Worm (Caenorhabditis elegans) whole organism, L1 larva: ENCODE results near the gene rom-2.

Source experiments
- C04F5.9 ChIP-seq: sonication (generic microtip); optimal IDR thresholded peaks from 2 replicates; lab custom pipeline; 2016; ENCODE audit warnings: missing genetic modification characterization, missing compliant biosample characterization
- F16B12.6 ChIP-seq: fragments of 150-350 bp; optimal IDR thresholded peaks from 2 replicates; lab custom pipeline; 2014; ENCODE audit warnings: missing biosample characterization, missing genetic modification characterization
- Y116A8C.19 ChIP-seq: sonication (generic microtip); optimal IDR thresholded peaks from 2 replicates; lab custom pipeline; 2016; ENCODE audit warnings: missing compliant biosample characterization, missing genetic modification characterization, borderline replicate concordance
- aha-1 ChIP-seq: fragments of 150-350 bp; optimal IDR thresholded peaks from 2 replicates; lab custom pipeline; 2014; ENCODE audit warnings: missing biosample characterization, missing genetic modification characterization
- aly-2 ChIP-seq: fragments of 150-350 bp; optimal IDR thresholded peaks from 2 replicates; lab custom pipeline; 2014; ENCODE audit warnings: missing biosample characterization, missing genetic modification characterization
- ama-1 ChIP-seq: fragments of 150-350 bp; optimal IDR thresholded peaks from 2 replicates; lab custom pipeline; 2014
- blmp-1 ChIP-seq: fragments of 150-350 bp; optimal IDR thresholded peaks from 2 replicates; lab custom pipeline; 2014; ENCODE audit warnings: missing biosample characterization, missing genetic modification characterization
- dpl-1 ChIP-seq, 3 experiments: fragments of 150-350 bp in 2 of 3; sonication (generic microtip) in 1 of 3; optimal IDR thresholded peaks; 2 replicates each; lab custom pipeline; 2014 to 2017; ENCODE audit warnings: missing biosample characterization in 3 of 3, missing genetic modification characterization in 3 of 3, missing genetic modification reagents in 3 of 3
- dsc-1 ChIP-seq: sonication (generic microtip); optimal IDR thresholded peaks from 2 replicates; lab custom pipeline; 2016; ENCODE audit warnings: mild to moderate bottlenecking, missing genetic modification characterization, missing compliant biosample characterization
- efl-1 ChIP-seq, 4 experiments: fragments of 150-350 bp; optimal IDR thresholded peaks in 3 of 4; peaks in 1 of 4; 1 replicate in 1 of 4; 2 replicates in 3 of 4; lab custom pipeline; 2014; ENCODE audit warnings: missing biosample characterization in 2 of 4, missing genetic modification characterization in 2 of 4, missing genetic modification reagents in 2 of 4
- efl-3 ChIP-seq: fragments of 200-800 bp; sonication (Bioruptor generic); optimal IDR thresholded peaks from 2 replicates; lab custom pipeline; 2018; ENCODE audit warnings: mild to moderate bottlenecking, missing genetic modification characterization, missing compliant biosample characterization
- egl-27 ChIP-seq, 2 experiments: fragments of 150-350 bp in 1 of 2; sonication (generic microtip); optimal IDR thresholded peaks; 3 replicates each; lab custom pipeline; 2017 to 2018; ENCODE audit warnings: missing biosample characterization in 2 of 2, missing genetic modification characterization in 2 of 2, missing genetic modification reagents in 2 of 2
- elt-2 ChIP-seq: sonication (generic microtip); optimal IDR thresholded peaks from 2 replicates; lab custom pipeline; 2016; ENCODE audit warnings: missing genetic modification characterization, mild to moderate bottlenecking, inconsistent platforms, missing compliant biosample characterization, missing genetic modification reagents
- elt-3 ChIP-seq, 6 experiments: fragments of 150-350 bp in 1 of 6; sonication (generic microtip); optimal IDR thresholded peaks; 2 replicates each; lab custom pipeline; 2017 to 2018; ENCODE audit warnings: missing biosample characterization in 6 of 6, missing genetic modification characterization in 6 of 6, inconsistent platforms in 1 of 6
- fkh-10 ChIP-seq: sonication (generic microtip); optimal IDR thresholded peaks from 2 replicates; lab custom pipeline; 2017; ENCODE audit warnings: missing biosample characterization, missing genetic modification reagents, missing genetic modification characterization
- fkh-4 ChIP-seq: sonication (generic microtip); optimal IDR thresholded peaks from 2 replicates; lab custom pipeline; 2016; ENCODE audit warnings: missing compliant biosample characterization, missing genetic modification characterization, borderline replicate concordance
- fos-1 ChIP-seq: fragments of 150-350 bp; optimal IDR thresholded peaks from 2 replicates; lab custom pipeline; 2014; ENCODE audit warnings: missing biosample characterization, missing genetic modification characterization
- grh-1 ChIP-seq: fragments of 200-800 bp; sonication (Bioruptor generic); IDR thresholded peaks from 2 replicates; pipeline ENCODE4 v1.3.6; 2022; ENCODE audit warnings: missing genetic modification reagents, missing genetic modification characterization, missing compliant biosample characterization
- hpl-2 ChIP-seq: fragments of 150-350 bp; optimal IDR thresholded peaks from 2 replicates; lab custom pipeline; 2014; ENCODE audit warnings: missing biosample characterization, missing genetic modification reagents, missing genetic modification characterization
- lin-13 ChIP-seq: fragments of 150-350 bp; optimal IDR thresholded peaks from 2 replicates; lab custom pipeline; 2014; ENCODE audit warnings: missing biosample characterization, missing genetic modification reagents, missing genetic modification characterization
- lin-15B ChIP-seq: fragments of 150-350 bp; sonication (generic microtip); optimal IDR thresholded peaks from 3 replicates; lab custom pipeline; 2014; ENCODE audit warnings: missing biosample characterization, missing genetic modification characterization
- lin-39 ChIP-seq: fragments of 150-350 bp; optimal IDR thresholded peaks from 2 replicates; lab custom pipeline; 2014; ENCODE audit warnings: missing biosample characterization, missing genetic modification reagents, missing genetic modification characterization
- mdl-1 ChIP-seq, 2 experiments: fragments of 150-350 bp; optimal IDR thresholded peaks; 2 replicates each; lab custom pipeline; 2014 to 2017; ENCODE audit warnings: missing biosample characterization in 2 of 2, missing genetic modification characterization in 2 of 2, inconsistent platforms in 1 of 2
- mef-2 ChIP-seq: fragments of 150-350 bp; optimal IDR thresholded peaks from 2 replicates; lab custom pipeline; 2014; ENCODE audit warnings: missing biosample characterization, missing genetic modification characterization
- mep-1 ChIP-seq: fragments of 150-350 bp; optimal IDR thresholded peaks from 2 replicates; lab custom pipeline; 2014; ENCODE audit warnings: missing biosample characterization, missing genetic modification characterization
- nhr-11 ChIP-seq: fragments of 150-350 bp; optimal IDR thresholded peaks from 2 replicates; lab custom pipeline; 2014; ENCODE audit warnings: missing biosample characterization, missing genetic modification characterization
- nhr-12 ChIP-seq: sonication (generic microtip); optimal IDR thresholded peaks from 2 replicates; lab custom pipeline; 2017; ENCODE audit warnings: missing biosample characterization, missing genetic modification characterization
- nhr-20 ChIP-seq: sonication (generic microtip); optimal IDR thresholded peaks from 2 replicates; lab custom pipeline; 2016; ENCODE audit warnings: mild to moderate bottlenecking, missing genetic modification characterization, missing compliant biosample characterization
- nhr-28 ChIP-seq: fragments of 150-350 bp; optimal IDR thresholded peaks from 2 replicates; lab custom pipeline; 2014; ENCODE audit warnings: missing biosample characterization, missing genetic modification characterization
- nhr-71 ChIP-seq: sonication (generic microtip); optimal IDR thresholded peaks from 2 replicates; lab custom pipeline; 2016; ENCODE audit warnings: mild to moderate bottlenecking, missing genetic modification characterization, moderate library complexity, missing compliant biosample characterization
- nhr-76 ChIP-seq: sonication (generic microtip); optimal IDR thresholded peaks from 2 replicates; lab custom pipeline; 2017; ENCODE audit warnings: missing biosample characterization, missing genetic modification characterization
- nhr-84 ChIP-seq: sonication (generic microtip); optimal IDR thresholded peaks from 2 replicates; lab custom pipeline; 2017; ENCODE audit warnings: missing biosample characterization, missing genetic modification characterization
- nhr-90 ChIP-seq: sonication (generic microtip); optimal IDR thresholded peaks from 2 replicates; lab custom pipeline; 2016; ENCODE audit warnings: mild to moderate bottlenecking, missing genetic modification characterization, missing compliant biosample characterization; ENCODE audit not compliant: poor library complexity
- pax-3 ChIP-seq: fragments of 200-800 bp; sonication (Bioruptor generic); optimal IDR thresholded peaks from 2 replicates; lab custom pipeline; 2018; ENCODE audit warnings: mild to moderate bottlenecking, missing genetic modification characterization, moderate library complexity, missing compliant biosample characterization
- pqm-1 ChIP-seq: sonication (generic microtip); optimal IDR thresholded peaks from 3 replicates; lab custom pipeline; 2017; ENCODE audit warnings: missing biosample characterization, missing genetic modification characterization
- skn-1 ChIP-seq: fragments of 150-350 bp; optimal IDR thresholded peaks from 2 replicates; lab custom pipeline; 2014; ENCODE audit warnings: missing biosample characterization, missing genetic modification characterization
- snpc-4 ChIP-seq: fragments of 150-350 bp; optimal IDR thresholded peaks from 2 replicates; lab custom pipeline; 2014; ENCODE audit warnings: missing biosample characterization, missing genetic modification characterization
- snu-23 ChIP-seq: sonication (generic microtip); optimal IDR thresholded peaks from 2 replicates; lab custom pipeline; 2016; ENCODE audit warnings: missing genetic modification characterization, missing compliant biosample characterization
- swsn-7 ChIP-seq: sonication (generic microtip); optimal IDR thresholded peaks from 2 replicates; lab custom pipeline; 2016; ENCODE audit warnings: missing genetic modification characterization, missing compliant biosample characterization
- tbx-2 ChIP-seq: sonication (generic microtip); optimal IDR thresholded peaks from 2 replicates; lab custom pipeline; 2016; ENCODE audit warnings: missing genetic modification characterization, missing compliant biosample characterization
- tlp-1 ChIP-seq: fragments of 150-350 bp; optimal IDR thresholded peaks from 2 replicates; lab custom pipeline; 2014; ENCODE audit warnings: missing biosample characterization, missing genetic modification characterization
- unc-86 ChIP-seq: sonication (generic microtip); optimal IDR thresholded peaks from 2 replicates; lab custom pipeline; 2016; ENCODE audit warnings: missing genetic modification characterization, missing compliant biosample characterization
- zag-1 ChIP-seq: fragments of 150-350 bp; optimal IDR thresholded peaks from 2 replicates; lab custom pipeline; 2014; ENCODE audit warnings: missing biosample characterization, missing genetic modification characterization
- zip-4 ChIP-seq: fragments of 200-800 bp; sonication (Bioruptor generic); optimal IDR thresholded peaks from 2 replicates; lab custom pipeline; 2018; ENCODE audit warnings: mild to moderate bottlenecking, missing genetic modification characterization, moderate library complexity, missing compliant biosample characterization
- ztf-11 ChIP-seq, 2 experiments: sonication (generic microtip); optimal IDR thresholded peaks; 2 replicates each; lab custom pipeline; 2016 to 2017; ENCODE audit warnings: missing genetic modification characterization in 2 of 2, missing biosample characterization in 1 of 2, missing compliant biosample characterization in 1 of 2
- ztf-4 ChIP-seq: fragments of 150-350 bp; optimal IDR thresholded peaks from 2 replicates; lab custom pipeline; 2014; ENCODE audit warnings: missing biosample characterization, missing genetic modification characterization

rom-2 gene

ce11 chrIII:9617599-9618262 lies 22.3 kb upstream of the rom-2 start (continued):
- TF ChIP-seq unc-86 (tag; lab: Kevin White, UChicago) (no peak), nhr-28 (tag; lab: Kevin White, UChicago) (no peak), mep-1 (tag; lab: Kevin White, UChicago) (peak; percentile 17), efl-3 (no peak), zag-1 (tag; lab: Kevin White, UChicago) (no peak), nhr-12 (tag; lab: Kevin White, UChicago) (no peak), tbx-2 (tag; lab: Kevin White, UChicago) (no peak), aha-1 (no peak), mdl-1 (tag; optimal IDR thresholded peaks at IDR 0.05; lab: Kevin White, UChicago) (no peak), pqm-1 (no peak), fkh-4 (tag; lab: Kevin White, UChicago) (no peak), efl-1 (optimal IDR thresholded peaks at IDR 0.05; lab: Kevin White, UChicago) (no peak), efl-1 (GFP tag; optimal IDR thresholded peaks at IDR 0.05 in 1 of 2; lab: Kevin White, UChicago) (peak in 1 of 2 experiments; percentile 16)

ce11 chrIII:9616933-9617332 lies 21.5 kb upstream of the rom-2 start:
- no peak for TF ChIP-seq efl-1 (optimal IDR thresholded peaks at IDR 0.05; lab: Kevin White, UChicago)
- peak in 1 of 2 experiments; percentile 17 for TF ChIP-seq efl-1 (GFP tag; optimal IDR thresholded peaks at IDR 0.05 in 1 of 2; lab: Kevin White, UChicago)
- no peak for TF ChIP-seq ztf-4 (tag; lab: Kevin White, UChicago)
- no peak for TF ChIP-seq nhr-11
- no peak for TF ChIP-seq egl-27 (tag; optimal IDR thresholded peaks at IDR 0.05; lab: Kevin White, UChicago)
- no peak for TF ChIP-seq ztf-11 (tag; optimal IDR thresholded peaks at IDR 0.05; lab: Kevin White, UChicago)
- no peak for TF ChIP-seq F16B12.6 (tag; lab: Kevin White, UChicago)
- TF ChIP-seq zip-4 (GFP tag; lab: Kevin White, UChicago): no peak
- TF ChIP-seq efl-3: no peak

- TF ChIP-seq nhr-90 (no peak), nhr-84 (tag; lab: Kevin White, UChicago) (no peak), lin-13 (GFP tag; lab: Kevin White, UChicago) (peak; percentile 30), skn-1 (tag; lab: Kevin White, UChicago) (peak; percentile 25), fkh-10 (GFP tag; lab: Kevin White, UChicago) (no peak), zag-1 (tag; lab: Kevin White, UChicago) (no peak), nhr-28 (tag; lab: Kevin White, UChicago) (no peak), C04F5.9 (tag; lab: Kevin White, UChicago) (no peak), aha-1 (no peak), hpl-2 (GFP tag; lab: Kevin White, UChicago) (no peak), unc-86 (tag; lab: Kevin White, UChicago) (peak; percentile 38), nhr-76 (tag; lab: Kevin White, UChicago) (no peak), elt-3 (tag; optimal IDR thresholded peaks at IDR 0.05; lab: Kevin White, UChicago) (no peak), grh-1 (GFP tag; lab: Robert Waterston, UW) (no peak), fkh-4 (tag; lab: Kevin White, UChicago) (no peak), snpc-4 (tag; lab: Kevin White, UChicago) (no peak), dpl-1 (GFP tag; optimal IDR thresholded peaks at IDR 0.05; lab: Kevin White, UChicago) (peak; percentile 82 to 89 (median 83)), ztf-4 (tag; lab: Kevin White, UChicago) (no peak), lin-15B (tag; lab: Kevin White, UChicago) (peak; percentile 8), nhr-12 (tag; lab: Kevin White, UChicago) (no peak), snu-23 (peak; percentile 55), ztf-11 (tag; optimal IDR thresholded peaks at IDR 0.05; lab: Kevin White, UChicago) (no peak), egl-27 (tag; optimal IDR thresholded peaks at IDR 0.05; lab: Kevin White, UChicago) (no peak), swsn-7 (tag; lab: Kevin White, UChicago) (peak; percentile 54), nhr-71 (peak; percentile 60), mef-2 (tag; lab: Kevin White, UChicago) (no peak), blmp-1 (peak; percentile 50), pax-3 (tag; lab: Kevin White, UChicago) (no peak), fos-1 (tag; lab: Kevin White, UChicago) (no peak), dsc-1 (tag; lab: Kevin White, UChicago) (peak; percentile 56), nhr-20 (tag; lab: Kevin White, UChicago) (peak; percentile 57), Y116A8C.19 (tag; lab: Kevin White, UChicago) (no peak), lin-39 (no peak), ama-1 (lab: Kevin White, UChicago) (no peak), F16B12.6 (tag; lab: Kevin White, UChicago) (peak; percentile 91), elt-2 (tag; lab: Kevin White, UChicago) (no peak), tlp-1 (tag; lab: Kevin White, UChicago) (no peak), aly-2 (tag; lab: Kevin White, UChicago) (no peak)
Measured at ce11 chrIII:9616426-9616825, 21.0 kb upstream of the rom-2 start, which contains the start of gene hcp-3. TSS of gene hcp-3 (minus strand) at chrIII:9616470.
